Worm (Caenorhabditis elegans): ENCODE results near the gene mans-3.

DNA sequence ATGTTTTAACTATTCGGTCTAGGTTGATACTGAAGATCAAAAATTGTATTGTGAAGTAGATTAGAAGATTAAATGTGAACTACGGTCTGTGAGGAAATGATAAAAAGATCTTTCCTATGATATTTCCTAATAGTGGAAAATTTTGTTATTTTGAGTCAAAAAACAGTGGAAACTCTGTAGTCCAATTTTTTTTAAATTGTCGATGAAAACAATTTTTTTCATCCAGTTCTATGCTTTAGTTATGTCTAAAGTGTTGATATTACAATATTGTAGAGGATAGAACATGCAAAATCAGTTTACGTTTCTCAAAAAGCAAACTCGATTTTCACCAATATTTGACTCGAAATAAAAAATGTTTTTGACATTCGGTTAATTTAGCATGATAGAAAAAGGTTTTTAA is 45.5 kb upstream of the mans-3 start:
- TF ChIP-seq ama-1 (optimal IDR thresholded peaks at IDR 0.05) (no peak), hmg-4 (GFP tag; optimal IDR thresholded peaks at IDR 0.05) (no peak)

All from whole organism, early embryonic.